Worm (Caenorhabditis elegans) whole organism, L4/young adult: ENCODE measurements around the gene prx-6.

Source experiments
- dao-5 ChIP-seq: sonication (generic microtip); optimal IDR thresholded peaks from 2 replicates; lab custom pipeline; 2016; ENCODE audit warnings: missing genotype, missing genetic modification characterization, moderate library complexity, missing compliant biosample characterization
- him-1 ChIP-seq: sonication (generic microtip); optimal IDR thresholded peaks from 2 replicates; lab custom pipeline; 2016; ENCODE audit warnings: missing genotype, missing genetic modification reagents, missing genetic modification characterization, missing compliant biosample characterization

- no peak for TF ChIP-seq him-1 (tag; lab: Kevin White, UChicago)
- TF ChIP-seq dao-5 = no peak
These were observed 47.4 kb downstream of the prx-6 start, which contains the start of gene K03B4.9 for ce11 chrV:4672487-4672886.
